Worm (Caenorhabditis elegans): Measurements from ENCODE around the gene arid-1.

ce11 chrV:145694-146093 is 40.3 kb upstream of the arid-1 start:
- TF ChIP-seq nhr-84 (tag; optimal IDR thresholded peaks at IDR 0.05) (no peak), pqm-1 (tag; optimal IDR thresholded peaks at IDR 0.05) (no peak), efl-1 (optimal IDR thresholded peaks at IDR 0.05) (no peak), efl-1 (GFP tag; optimal IDR thresholded peaks at IDR 0.05 in 1 of 2) (no peak), ztf-11 (tag; optimal IDR thresholded peaks at IDR 0.05) (no peak), fos-1 (tag; optimal IDR thresholded peaks at IDR 0.05) (no peak), alr-1 (tag; optimal IDR thresholded peaks at IDR 0.05; ENCODE audit: borderline replicate concordance) (no peak), ceh-8 (GFP tag; optimal IDR thresholded peaks at IDR 0.05) (no peak), tbx-2 (tag; optimal IDR thresholded peaks at IDR 0.05) (no peak), snpc-4 (tag; optimal IDR thresholded peaks at IDR 0.05) (no peak), nhr-76 (tag; optimal IDR thresholded peaks at IDR 0.05) (no peak), elt-3 (tag; optimal IDR thresholded peaks at IDR 0.05) (no peak), snu-23 (GFP tag; optimal IDR thresholded peaks at IDR 0.05) (no peak)
